Fruit fly (Drosophila melanogaster) whole organism, larva: Measurements from ENCODE around the gene ort.

ENCODE experiments used
- noc ChIP-seq: fragments of 200-800 bp; sonication (Bioruptor generic); optimal IDR thresholded peaks from 3 replicates; lab custom pipeline; 2019; ENCODE audit warnings: missing biosample characterization, mild to moderate bottlenecking, missing genetic modification characterization, moderate library complexity

ort gene

DNA sequence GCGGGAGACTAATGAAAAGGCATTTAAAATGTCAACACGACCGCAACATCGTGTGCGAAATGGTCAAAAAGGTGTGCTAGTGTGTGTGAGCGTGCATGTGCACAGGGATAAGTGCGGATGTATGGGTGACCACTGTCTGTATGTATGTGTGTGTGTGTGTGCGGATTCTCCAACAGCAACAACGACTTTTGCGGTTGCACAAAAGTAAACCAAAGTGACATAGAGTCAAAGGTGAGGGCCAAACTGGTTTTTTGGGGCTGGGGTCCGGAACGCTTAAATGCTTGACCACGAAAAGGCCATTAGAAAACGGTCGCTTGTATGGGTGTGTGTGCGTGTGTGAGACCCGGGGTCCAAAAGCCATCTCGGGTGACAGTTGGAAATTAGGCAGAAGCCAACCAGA, 43.9 kb downstream of the ort start:
- TF ChIP-seq noc (tag; lab: Kevin White, UChicago), result no peak
